Fruit fly (Drosophila melanogaster): ENCODE results near the gene CG5731.
A peak's percentile ranks its signal among the peaks of the same experiment; 100 is the strongest.

CG5731 gene

dm6 chr2L:10231092-10231494 lies 21.5 kb upstream of the CG5731 start:
- no peak for TF ChIP-seq Abd-B (GFP tag; optimal IDR thresholded peaks at IDR 0.05)
- TF ChIP-seq usp (GFP tag; optimal IDR thresholded peaks at IDR 0.05): no peak
- TF ChIP-seq HLH106 (tag; optimal IDR thresholded peaks at IDR 0.05): peak; percentile 19
- TF ChIP-seq Dif (GFP tag; optimal IDR thresholded peaks at IDR 0.05; ENCODE audit: partially characterized antibody): no peak
- TF ChIP-seq h (GFP tag; optimal IDR thresholded peaks at IDR 0.05): peak; percentile 66
- TF ChIP-seq CG32264 (GFP tag; optimal IDR thresholded peaks at IDR 0.05): no peak
- no peak for TF ChIP-seq Vsx2 (GFP tag; optimal IDR thresholded peaks at IDR 0.05; ENCODE audit: partially characterized antibody)
- TF ChIP-seq GATAd (GFP tag; optimal IDR thresholded peaks at IDR 0.05): no peak
- no peak for TF ChIP-seq Rel (GFP tag; optimal IDR thresholded peaks at IDR 0.05)
- no peak for TF ChIP-seq Rel (tag; optimal IDR thresholded peaks at IDR 0.05)
- no peak for TF ChIP-seq Mio (GFP tag; optimal IDR thresholded peaks at IDR 0.05)
- TF ChIP-seq N (GFP tag; optimal IDR thresholded peaks at IDR 0.05): no peak
- no peak for TF ChIP-seq dl (GFP tag; optimal IDR thresholded peaks at IDR 0.05; ENCODE audit: insufficient read depth in 1 of 2, partially characterized antibody in 2 of 2)
- peak in 1 of 2 experiments; percentile 59 for TF ChIP-seq foxo (GFP tag; optimal IDR thresholded peaks at IDR 0.05)
- TF ChIP-seq dmrt93B (GFP tag; optimal IDR thresholded peaks at IDR 0.05): no peak
- TF ChIP-seq tai (GFP tag; optimal IDR thresholded peaks at IDR 0.05): peak; percentile 59
- peak; percentile 18 for TF ChIP-seq OdsH (GFP tag; optimal IDR thresholded peaks at IDR 0.05)
- no peak for TF ChIP-seq pan (optimal IDR thresholded peaks at IDR 0.05)
- TF ChIP-seq Sp1 (GFP tag; optimal IDR thresholded peaks at IDR 0.05): peak; percentile 1
- no peak for TF ChIP-seq sv (GFP tag; optimal IDR thresholded peaks at IDR 0.05)
- no peak for TF ChIP-seq sage (GFP tag; optimal IDR thresholded peaks at IDR 0.05)
- peak; percentile 60 for TF ChIP-seq rgr (GFP tag; optimal IDR thresholded peaks at IDR 0.05)
- no peak for TF ChIP-seq Hr78 (GFP tag; optimal IDR thresholded peaks at IDR 0.05)
- no peak for TF ChIP-seq Dfd (GFP tag; optimal IDR thresholded peaks at IDR 0.05)
- peak; percentile 22 for TF ChIP-seq Hnf4 (GFP tag; optimal IDR thresholded peaks at IDR 0.05)
- no peak for TF ChIP-seq jim (GFP tag; optimal IDR thresholded peaks at IDR 0.05)
- peak; percentile 32 for TF ChIP-seq psq (GFP tag; optimal IDR thresholded peaks at IDR 0.05)
- TF ChIP-seq lola (GFP tag; optimal IDR thresholded peaks at IDR 0.05): no peak
- TF ChIP-seq fru (GFP tag; optimal IDR thresholded peaks at IDR 0.05): peak; percentile 55
- peak; percentile 28 for TF ChIP-seq ey (GFP tag; optimal IDR thresholded peaks at IDR 0.05)
- TF ChIP-seq dsf (GFP tag; optimal IDR thresholded peaks at IDR 0.05; ENCODE audit: borderline replicate concordance): no peak
- peak; percentile 40 for TF ChIP-seq Hr83 (GFP tag; optimal IDR thresholded peaks at IDR 0.05; ENCODE audit: poor library complexity, severe bottlenecking)
- TF ChIP-seq woc (GFP tag; optimal IDR thresholded peaks at IDR 0.05): no peak
- TF ChIP-seq Jra (GFP tag; optimal IDR thresholded peaks at IDR 0.05): no peak
- no peak for TF ChIP-seq CrebA (GFP tag; optimal IDR thresholded peaks at IDR 0.05; ENCODE audit: borderline replicate concordance)
- TF ChIP-seq CG9705 (GFP tag; optimal IDR thresholded peaks at IDR 0.05): no peak
- no peak for TF ChIP-seq br (GFP tag; optimal IDR thresholded peaks at IDR 0.05)
- TF ChIP-seq brk (GFP tag; optimal IDR thresholded peaks at IDR 0.05): peak; percentile 43
- no peak for TF ChIP-seq Myc (optimal IDR thresholded peaks at IDR 0.05)

dm6 chr2L:10230455-10230854 lies 20.9 kb upstream of the CG5731 start:
- no peak for TF ChIP-seq pan (optimal IDR thresholded peaks at IDR 0.05)
- no peak for TF ChIP-seq Sp1 (GFP tag; optimal IDR thresholded peaks at IDR 0.05)
- TF ChIP-seq GATAd (GFP tag; optimal IDR thresholded peaks at IDR 0.05): no peak
- no peak for TF ChIP-seq tai (GFP tag; optimal IDR thresholded peaks at IDR 0.05)
- no peak for TF ChIP-seq woc (GFP tag; optimal IDR thresholded peaks at IDR 0.05)
- no peak for TF ChIP-seq psq (GFP tag; optimal IDR thresholded peaks at IDR 0.05)
- no peak for TF ChIP-seq Vsx2 (GFP tag; optimal IDR thresholded peaks at IDR 0.05; ENCODE audit: partially characterized antibody)
- no peak for TF ChIP-seq rgr (GFP tag; optimal IDR thresholded peaks at IDR 0.05)
- no peak for TF ChIP-seq Dfd (GFP tag; optimal IDR thresholded peaks at IDR 0.05)
- no peak for TF ChIP-seq br (GFP tag; optimal IDR thresholded peaks at IDR 0.05)
- no peak for TF ChIP-seq Hr78 (GFP tag; optimal IDR thresholded peaks at IDR 0.05)
- TF ChIP-seq Hr83 (GFP tag; optimal IDR thresholded peaks at IDR 0.05; ENCODE audit: poor library complexity, severe bottlenecking): no peak
- no peak for TF ChIP-seq h (GFP tag; optimal IDR thresholded peaks at IDR 0.05)
- no peak for TF ChIP-seq Rel (GFP tag; optimal IDR thresholded peaks at IDR 0.05)
- TF ChIP-seq Rel (tag; optimal IDR thresholded peaks at IDR 0.05): no peak

All from whole organism, wandering third instar larva.